Worm (Caenorhabditis elegans) whole organism, L4 larva: ENCODE data around the gene ZC204.13.

Source experiments
- F44E2.7 ChIP-seq: fragments of 200-800 bp; sonication (Bioruptor generic); IDR thresholded peaks from 2 replicates; pipeline ENCODE4 v2.1.2; 2022; ENCODE audit warnings: missing genetic modification characterization, missing compliant biosample characterization
- F49E8.2 ChIP-seq: sonication (generic microtip); optimal IDR thresholded peaks from 2 replicates; lab custom pipeline; 2016; ENCODE audit warnings: missing compliant biosample characterization, mild to moderate bottlenecking, missing genetic modification characterization, borderline replicate concordance
- T20F7.1 ChIP-seq: fragments of 200-800 bp; sonication (Bioruptor generic); optimal IDR thresholded peaks from 2 replicates; lab custom pipeline; 2018; ENCODE audit warnings: mild to moderate bottlenecking, missing genetic modification characterization, missing compliant biosample characterization
- Y105C5A.15 ChIP-seq: fragments of 200-800 bp; sonication (Bioruptor generic); IDR thresholded peaks from 2 replicates; pipeline ENCODE4 v1.3.6; 2022; ENCODE audit warnings: missing genetic modification characterization, missing compliant biosample characterization
- Y48G9A.11 ChIP-seq: fragments of 200-800 bp; sonication (Bioruptor generic); IDR thresholded peaks from 2 replicates; pipeline ENCODE4 v1.3.6; 2022; ENCODE audit warnings: missing genetic modification reagents, missing genetic modification characterization, missing compliant biosample characterization
- Y5F2A.4 ChIP-seq: fragments of 200-800 bp; sonication (Bioruptor generic); optimal IDR thresholded peaks from 2 replicates; lab custom pipeline; 2018; ENCODE audit warnings: mild to moderate bottlenecking, missing genetic modification characterization, missing compliant biosample characterization
- ZK337.2 ChIP-seq: fragments of 200-800 bp; sonication (Bioruptor generic); IDR thresholded peaks from 2 replicates; pipeline ENCODE4 v1.3.6; 2022; ENCODE audit warnings: missing genetic modification reagents, missing genetic modification characterization, missing compliant biosample characterization
- aha-1 ChIP-seq: fragments of 150-350 bp; peaks from one replicate; lab custom pipeline; 2014; ENCODE audit warnings: missing biosample characterization, missing genetic modification characterization
- ceh-20 ChIP-seq: fragments of 200-800 bp; sonication (Bioruptor generic); IDR thresholded peaks from 2 replicates; pipeline ENCODE4 v1.3.6; 2022; ENCODE audit warnings: missing genetic modification reagents, missing genetic modification characterization, missing compliant biosample characterization
- ceh-28 ChIP-seq: fragments of 150-350 bp; optimal IDR thresholded peaks from 2 replicates; lab custom pipeline; 2014; ENCODE audit warnings: missing biosample characterization, missing genetic modification reagents, missing genetic modification characterization
- ceh-44 ChIP-seq: fragments of 200-800 bp; sonication (Bioruptor generic); IDR thresholded peaks from 2 replicates; pipeline ENCODE4 v1.3.6; 2022; ENCODE audit warnings: missing genetic modification reagents, missing genetic modification characterization, missing compliant biosample characterization
- ceh-82 ChIP-seq: sonication (generic microtip); optimal IDR thresholded peaks from 2 replicates; lab custom pipeline; 2017; ENCODE audit warnings: missing biosample characterization, missing genetic modification characterization
- ces-1 ChIP-seq: fragments of 150-350 bp; sonication (generic microtip); optimal IDR thresholded peaks from 4 replicates; lab custom pipeline; 2014; ENCODE audit warnings: missing biosample characterization, missing genetic modification reagents, missing genetic modification characterization
- ctbp-1 ChIP-seq: fragments of 200-800 bp; sonication (Bioruptor generic); IDR thresholded peaks from 2 replicates; pipeline ENCODE4 v1.3.6; 2022; ENCODE audit warnings: missing genetic modification reagents, missing genetic modification characterization, missing compliant biosample characterization
- daf-16 ChIP-seq, 3 experiments: sonication (generic microtip); optimal IDR thresholded peaks; 2 replicates each; lab custom pipeline; 2016 to 2017; ENCODE audit warnings: missing genetic modification characterization in 3 of 3, missing genetic modification reagents in 3 of 3, mild to moderate bottlenecking in 2 of 3, missing compliant biosample characterization in 2 of 3, missing biosample characterization in 1 of 3, moderate library complexity in 1 of 3
- daf-19 ChIP-seq: fragments of 200-800 bp; sonication (Bioruptor generic); conservative IDR thresholded peaks from 2 replicates; pipeline ENCODE4 v1.3.6; 2022; ENCODE audit warnings: missing genetic modification characterization, missing compliant biosample characterization
- duxl-1 ChIP-seq: sonication (generic microtip); optimal IDR thresholded peaks from 2 replicates; lab custom pipeline; 2016; ENCODE audit warnings: mild to moderate bottlenecking, missing genetic modification characterization, moderate library complexity, missing compliant biosample characterization; ENCODE audit not compliant: poor library complexity
- egl-27 ChIP-seq: sonication (generic microtip); optimal IDR thresholded peaks from 3 replicates; lab custom pipeline; 2017; ENCODE audit warnings: missing biosample characterization, missing genetic modification reagents, missing genetic modification characterization
- egl-43 ChIP-seq: fragments of 200-800 bp; sonication (Bioruptor generic); IDR thresholded peaks from 2 replicates; pipeline ENCODE4 v1.3.6; 2022; ENCODE audit warnings: missing genetic modification reagents, missing genetic modification characterization, missing compliant biosample characterization
- fkh-10 ChIP-seq: fragments of 150-350 bp; optimal IDR thresholded peaks from 2 replicates; lab custom pipeline; 2014; ENCODE audit warnings: missing biosample characterization, missing genetic modification reagents, missing genetic modification characterization
- fos-1 ChIP-seq: fragments of 150-350 bp; optimal IDR thresholded peaks from 2 replicates; lab custom pipeline; 2014; ENCODE audit warnings: missing biosample characterization, missing genetic modification characterization
- hlh-30 ChIP-seq: sonication (generic microtip); optimal IDR thresholded peaks from 2 replicates; lab custom pipeline; 2017; ENCODE audit warnings: antibody characterized with exemption, mild to moderate bottlenecking, missing genetic modification characterization, missing compliant biosample characterization; ENCODE audit not compliant: insufficient read depth
- hmg-1.1 ChIP-seq: fragments of 200-800 bp; sonication (Bioruptor generic); IDR thresholded peaks from 2 replicates; pipeline ENCODE4 v1.3.6; 2022; ENCODE audit warnings: missing genetic modification reagents, missing genetic modification characterization, missing compliant biosample characterization
- lin-1 ChIP-seq: fragments of 200-800 bp; sonication (Bioruptor generic); IDR thresholded peaks from 2 replicates; pipeline ENCODE4 v1.3.6; 2022; ENCODE audit warnings: missing genetic modification reagents, missing genetic modification characterization, missing compliant biosample characterization
- lin-15B ChIP-seq: fragments of 150-350 bp; sonication (generic microtip); optimal IDR thresholded peaks from 3 replicates; lab custom pipeline; 2014; ENCODE audit warnings: missing biosample characterization, missing genetic modification characterization
- lin-39 ChIP-seq: fragments of 150-350 bp; optimal IDR thresholded peaks from 2 replicates; lab custom pipeline; 2014; ENCODE audit warnings: missing biosample characterization, missing genetic modification reagents, missing genetic modification characterization
- mdl-1 ChIP-seq, 2 experiments: fragments of 150-350 bp in 1 of 2; sonication (generic microtip) in 1 of 2; optimal IDR thresholded peaks; 2 replicates each; lab custom pipeline; 2014 to 2017; ENCODE audit warnings: missing biosample characterization in 2 of 2, missing genetic modification characterization in 2 of 2
- mdt-29 ChIP-seq: fragments of 200-800 bp; sonication (Bioruptor generic); IDR thresholded peaks from 2 replicates; pipeline ENCODE4 v1.3.6; 2022; ENCODE audit warnings: missing genetic modification reagents, missing genetic modification characterization, missing compliant biosample characterization
- mep-1 ChIP-seq: fragments of 150-350 bp; sonication (generic microtip); optimal IDR thresholded peaks from 3 replicates; lab custom pipeline; 2014; ENCODE audit warnings: missing biosample characterization, missing genetic modification characterization
- mes-2 ChIP-seq: sonication (generic microtip); optimal IDR thresholded peaks from 2 replicates; lab custom pipeline; 2016; ENCODE audit warnings: missing genotype, mild to moderate bottlenecking, missing genetic modification characterization, missing compliant biosample characterization; ENCODE audit not compliant: poor library complexity, severe bottlenecking
- nhr-102 ChIP-seq: sonication (generic microtip); optimal IDR thresholded peaks from 2 replicates; lab custom pipeline; 2016; ENCODE audit warnings: mild to moderate bottlenecking, missing genetic modification characterization, moderate library complexity, missing compliant biosample characterization
- nhr-25 ChIP-seq: sonication (generic microtip); optimal IDR thresholded peaks from 2 replicates; lab custom pipeline; 2017; ENCODE audit warnings: missing genetic modification characterization, mild to moderate bottlenecking, missing compliant biosample characterization, antibody characterized with exemption, moderate library complexity, borderline replicate concordance; ENCODE audit not compliant: insufficient read depth
- nhr-28 ChIP-seq: fragments of 150-350 bp; optimal IDR thresholded peaks from 2 replicates; lab custom pipeline; 2014; ENCODE audit warnings: missing biosample characterization, missing genetic modification characterization
- nhr-42 ChIP-seq: fragments of 200-800 bp; sonication (Bioruptor generic); IDR thresholded peaks from 2 replicates; pipeline ENCODE4 v1.3.6; 2022; ENCODE audit warnings: missing genetic modification characterization, missing compliant biosample characterization
- nhr-6 ChIP-seq: fragments of 150-350 bp; optimal IDR thresholded peaks from 2 replicates; lab custom pipeline; 2014; ENCODE audit warnings: missing biosample characterization, missing genetic modification characterization
- nhr-77 ChIP-seq: fragments of 150-350 bp; optimal IDR thresholded peaks from 2 replicates; lab custom pipeline; 2014; ENCODE audit warnings: missing biosample characterization, missing genetic modification characterization
- php-3 ChIP-seq: fragments of 200-800 bp; sonication (Bioruptor generic); IDR thresholded peaks from 2 replicates; pipeline ENCODE4 v1.3.6; 2022; ENCODE audit warnings: missing genetic modification reagents, missing genetic modification characterization, missing compliant biosample characterization
- sdz-12 ChIP-seq: fragments of 200-800 bp; sonication (Bioruptor generic); optimal IDR thresholded peaks from 2 replicates; lab custom pipeline; 2018; ENCODE audit warnings: mild to moderate bottlenecking, missing genetic modification characterization, missing compliant biosample characterization
- spr-1 ChIP-seq: sonication (generic microtip); optimal IDR thresholded peaks from 2 replicates; lab custom pipeline; 2016; ENCODE audit warnings: mild to moderate bottlenecking, missing genetic modification characterization, missing compliant biosample characterization
- spr-3 ChIP-seq: fragments of 200-800 bp; sonication (Bioruptor generic); optimal IDR thresholded peaks from 2 replicates; lab custom pipeline; 2018; ENCODE audit warnings: mild to moderate bottlenecking, missing genetic modification characterization, missing compliant biosample characterization
- tra-1 ChIP-seq: fragments of 200-800 bp; sonication (Bioruptor generic); IDR thresholded peaks from 2 replicates; pipeline ENCODE4 v1.3.6; 2022; ENCODE audit warnings: missing genetic modification reagents, missing genetic modification characterization, missing compliant biosample characterization
- unc-39 ChIP-seq: sonication (generic microtip); optimal IDR thresholded peaks from 2 replicates; lab custom pipeline; 2017; ENCODE audit warnings: missing biosample characterization, missing genetic modification characterization
- vab-7 ChIP-seq: fragments of 200-800 bp; sonication (Bioruptor generic); IDR thresholded peaks from 2 replicates; pipeline ENCODE4 v1.3.6; 2022; ENCODE audit warnings: missing genetic modification reagents, missing genetic modification characterization, missing compliant biosample characterization
- zip-2 ChIP-seq: fragments of 150-350 bp; optimal IDR thresholded peaks from 2 replicates; lab custom pipeline; 2014; ENCODE audit warnings: missing biosample characterization, missing genetic modification characterization
- ztf-11 ChIP-seq: fragments of 150-350 bp; optimal IDR thresholded peaks from 2 replicates; lab custom pipeline; 2014; ENCODE audit warnings: missing biosample characterization, missing genetic modification characterization

The ZC204.13 gene

ce11 chrII:1650502-1650901 is 10.3 kb downstream of the ZC204.13 start, which contains the start of gene fbxb-20:
fbxb-20 (minus strand) TSS chrII:1650602.
- TF ChIP-seq zip-2 (tag; lab: Kevin White, UChicago) (no peak), Y105C5A.15 (no peak), spr-3 (GFP tag; lab: Kevin White, UChicago) (no peak), daf-16 (GFP tag; optimal IDR thresholded peaks at IDR 0.05; lab: Kevin White, UChicago) (no peak), daf-16 (tag; optimal IDR thresholded peaks at IDR 0.05; lab: Kevin White, UChicago) (no peak), ztf-11 (tag; lab: Kevin White, UChicago) (no peak), ceh-20 (GFP tag; lab: Robert Waterston, UW) (no peak), tra-1 (GFP tag; lab: Robert Waterston, UW) (no peak), mep-1 (no peak), duxl-1 (tag; lab: Kevin White, UChicago) (no peak), fos-1 (tag; lab: Kevin White, UChicago) (no peak), nhr-6 (tag; lab: Kevin White, UChicago) (no peak), ces-1 (no peak), Y5F2A.4 (no peak)

ce11 chrII:1648768-1649167 is 12.0 kb downstream of the ZC204.13 start, which contains the start of gene fbxb-21:
fbxb-21 (minus strand) TSS chrII:1648868.
- TF ChIP-seq daf-19, result no peak
- no peak for TF ChIP-seq mdt-29 (GFP tag; lab: Robert Waterston, UW)

ce11 chrII:1646199-1646598 is 14.6 kb downstream of the ZC204.13 start, which contains the start of gene ZC204.17:
ZC204.17 (minus strand) TSS chrII:1646299.
- TF ChIP-seq ceh-82 (tag; lab: Kevin White, UChicago) (no peak), nhr-28 (no peak), hlh-30 (no peak), hmg-1.1 (GFP tag; lab: Robert Waterston, UW) (no peak), F44E2.7 (GFP tag; lab: Robert Waterston, UW) (no peak), duxl-1 (tag; lab: Kevin White, UChicago) (no peak), php-3 (GFP tag; lab: Robert Waterston, UW) (no peak), F49E8.2 (tag; lab: Kevin White, UChicago) (no peak), sdz-12 (no peak), mes-2 (tag; lab: Kevin White, UChicago) (no peak), ceh-44 (GFP tag; lab: Robert Waterston, UW) (no peak), T20F7.1 (no peak), spr-1 (tag; lab: Kevin White, UChicago) (no peak), egl-27 (tag; lab: Kevin White, UChicago) (no peak), fkh-10 (GFP tag; lab: Kevin White, UChicago) (no peak), nhr-42 (GFP tag; lab: Robert Waterston, UW) (no peak), vab-7 (GFP tag; lab: Robert Waterston, UW) (no peak)

DNA sequence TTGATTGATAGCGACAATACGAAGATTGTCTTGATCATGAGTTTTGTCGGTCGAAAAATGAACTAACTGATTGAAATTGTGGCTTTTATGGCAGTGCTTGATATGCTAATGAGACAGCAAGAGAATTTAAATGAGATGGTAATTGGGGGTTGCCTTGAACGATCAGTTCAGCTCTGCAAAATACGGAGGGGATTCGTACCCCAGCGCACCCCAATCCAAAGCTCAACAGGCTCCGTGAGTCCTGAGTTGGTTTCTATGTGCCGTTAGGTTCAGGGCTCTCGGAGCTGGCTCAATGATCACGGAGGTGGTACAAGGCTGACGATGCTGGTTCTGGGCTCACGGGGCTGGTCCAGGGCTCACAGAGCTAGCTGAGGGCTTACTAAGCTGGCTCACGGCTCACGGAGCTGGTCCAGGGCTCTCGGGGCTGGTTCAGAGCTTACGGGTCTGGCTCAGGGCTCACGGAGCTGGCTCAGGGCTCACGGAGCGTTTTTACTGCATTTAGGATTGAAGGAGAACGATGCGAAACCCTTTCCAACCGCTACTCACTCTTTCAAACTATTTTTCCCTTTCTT is 15.9 kb downstream of the ZC204.13 start, which contains the start of gene ZC204.6:
TSS of gene ZC204.6 (minus strand) at position 51 of the 572 bp plus-strand sequence.
- no peak for TF ChIP-seq Y48G9A.11 (GFP tag; lab: Robert Waterston, UW)
- TF ChIP-seq nhr-77 (tag; lab: Kevin White, UChicago), result no peak
- no peak for TF ChIP-seq mdl-1 (tag; optimal IDR thresholded peaks at IDR 0.05; lab: Kevin White, UChicago)
- TF ChIP-seq lin-1 (GFP tag; lab: Robert Waterston, UW), result no peak
- TF ChIP-seq hmg-1.1 (GFP tag; lab: Robert Waterston, UW), result no peak
- no peak for TF ChIP-seq F49E8.2 (tag; lab: Kevin White, UChicago)
- TF ChIP-seq zip-2 (tag; lab: Kevin White, UChicago), result no peak
- no peak for TF ChIP-seq lin-39
- no peak for TF ChIP-seq ztf-11 (tag; lab: Kevin White, UChicago)
- no peak for TF ChIP-seq lin-15B (tag; lab: Kevin White, UChicago)
- TF ChIP-seq ZK337.2 (GFP tag; lab: Robert Waterston, UW), result no peak
- 0 out of 2 replicates have a peak, but pooled peaks have one; percentile 27 for TF ChIP-seq egl-43 (GFP tag; lab: Robert Waterston, UW)
- TF ChIP-seq nhr-25 (tag; lab: Kevin White, UChicago), result no peak
- TF ChIP-seq nhr-102 (tag; lab: Kevin White, UChicago), result no peak
- TF ChIP-seq aha-1 (tag; lab: Kevin White, UChicago), result peak; percentile 42
- TF ChIP-seq ceh-44 (GFP tag; lab: Robert Waterston, UW), result no peak
- TF ChIP-seq unc-39 (tag; lab: Kevin White, UChicago), result no peak
- no peak for TF ChIP-seq php-3 (GFP tag; lab: Robert Waterston, UW)
- no peak for TF ChIP-seq nhr-42 (GFP tag; lab: Robert Waterston, UW)
- TF ChIP-seq ceh-28 (tag; lab: Kevin White, UChicago), result no peak
- no peak for TF ChIP-seq ctbp-1
